Worm (Caenorhabditis elegans) whole organism, mixed stage, embryonic: ENCODE measurements around the gene col-117.

Source experiments
- M03D4.4 ChIP-seq: sonication (generic microtip); optimal IDR thresholded peaks from 2 replicates; lab custom pipeline; 2017; ENCODE audit warnings: mild to moderate bottlenecking, missing genetic modification characterization, missing compliant biosample characterization
- bed-3 ChIP-seq: fragments of 200-800 bp; sonication (Bioruptor generic); optimal IDR thresholded peaks from 3 replicates; lab custom pipeline; 2018; ENCODE audit warnings: mild to moderate bottlenecking, missing genetic modification characterization, moderate library complexity, missing compliant biosample characterization
- blmp-1 ChIP-seq: fragments of 150-350 bp; optimal IDR thresholded peaks from 2 replicates; lab custom pipeline; 2014; ENCODE audit warnings: missing biosample characterization, missing genetic modification characterization
- ceh-39 ChIP-seq: fragments of 150-350 bp; optimal IDR thresholded peaks from 2 replicates; lab custom pipeline; 2014; ENCODE audit warnings: missing biosample characterization, missing genetic modification characterization
- ceh-43 ChIP-seq: fragments of 200-800 bp; sonication (Bioruptor generic); optimal IDR thresholded peaks from 2 replicates; lab custom pipeline; 2018; ENCODE audit warnings: mild to moderate bottlenecking, missing genetic modification characterization, moderate library complexity, missing compliant biosample characterization
- ceh-83 ChIP-seq: fragments of 200-800 bp; sonication (Bioruptor generic); optimal IDR thresholded peaks from 2 replicates; lab custom pipeline; 2018; ENCODE audit warnings: mild to moderate bottlenecking, missing genetic modification characterization, missing compliant biosample characterization
- cnd-1 ChIP-seq: fragments of 200-800 bp; sonication (Bioruptor generic); optimal IDR thresholded peaks from 2 replicates; lab custom pipeline; 2018; ENCODE audit warnings: mild to moderate bottlenecking, missing genetic modification characterization, missing compliant biosample characterization
- drap-1 ChIP-seq: fragments of 200-800 bp; sonication (Bioruptor generic); optimal IDR thresholded peaks from 3 replicates; lab custom pipeline; 2018; ENCODE audit warnings: mild to moderate bottlenecking, missing genetic modification characterization, missing compliant biosample characterization
- elt-1 ChIP-seq: sonication (generic microtip); optimal IDR thresholded peaks from 2 replicates; lab custom pipeline; 2017; ENCODE audit warnings: missing genetic modification characterization, mild to moderate bottlenecking, missing compliant biosample characterization, antibody characterized with exemption, moderate library complexity, borderline replicate concordance; ENCODE audit not compliant: insufficient read depth
- elt-3 ChIP-seq: fragments of 150-350 bp; optimal IDR thresholded peaks from 2 replicates; lab custom pipeline; 2014; ENCODE audit warnings: missing biosample characterization, missing genetic modification characterization
- hlh-1 ChIP-seq: fragments of 150-350 bp; optimal IDR thresholded peaks from 2 replicates; lab custom pipeline; 2014; ENCODE audit warnings: missing biosample characterization, missing genetic modification reagents, missing genetic modification characterization
- lin-13 ChIP-seq: fragments of 150-350 bp; optimal IDR thresholded peaks from 2 replicates; lab custom pipeline; 2014; ENCODE audit warnings: missing biosample characterization, missing genetic modification characterization
- lin-32 ChIP-seq: fragments of 200-800 bp; sonication (Bioruptor generic); optimal IDR thresholded peaks from 2 replicates; lab custom pipeline; 2018; ENCODE audit warnings: mild to moderate bottlenecking, missing genetic modification characterization, missing compliant biosample characterization
- lsy-2 ChIP-seq: fragments of 150-350 bp; optimal IDR thresholded peaks from 2 replicates; lab custom pipeline; 2014; ENCODE audit warnings: missing biosample characterization, missing genetic modification characterization
- mls-2 ChIP-seq: sonication (generic microtip); optimal IDR thresholded peaks from 2 replicates; lab custom pipeline; 2016; ENCODE audit warnings: mild to moderate bottlenecking, missing genetic modification characterization, moderate library complexity, missing compliant biosample characterization
- nhr-12 ChIP-seq: fragments of 150-350 bp; optimal IDR thresholded peaks from 2 replicates; lab custom pipeline; 2014; ENCODE audit warnings: missing biosample characterization, missing genetic modification characterization
- nhr-2 ChIP-seq: fragments of 150-350 bp; optimal IDR thresholded peaks from 2 replicates; lab custom pipeline; 2014; ENCODE audit warnings: missing biosample characterization, missing genetic modification characterization
- nhr-237 ChIP-seq: fragments of 150-350 bp; optimal IDR thresholded peaks from 2 replicates; lab custom pipeline; 2014; ENCODE audit warnings: missing biosample characterization, missing genetic modification characterization
- nhr-28 ChIP-seq: fragments of 150-350 bp; optimal IDR thresholded peaks from 2 replicates; lab custom pipeline; 2014; ENCODE audit warnings: missing biosample characterization, missing genetic modification characterization
- nhr-76 ChIP-seq: sonication (generic microtip); optimal IDR thresholded peaks from 2 replicates; lab custom pipeline; 2017; ENCODE audit warnings: missing biosample characterization, missing genetic modification characterization
- pha-4 ChIP-seq: fragments of 150-350 bp; optimal IDR thresholded peaks from 2 replicates; lab custom pipeline; 2018; ENCODE audit warnings: missing biosample characterization, missing genetic modification reagents, missing genetic modification characterization
- sem-2 ChIP-seq: fragments of 200-800 bp; sonication (Bioruptor generic); optimal IDR thresholded peaks from 2 replicates; lab custom pipeline; 2018; ENCODE audit warnings: mild to moderate bottlenecking, missing genetic modification characterization, missing compliant biosample characterization
- snpc-4 ChIP-seq: fragments of 150-350 bp; optimal IDR thresholded peaks from 2 replicates; lab custom pipeline; 2014; ENCODE audit warnings: missing biosample characterization, missing genetic modification characterization
- sptf-1 ChIP-seq: sonication (generic microtip); optimal IDR thresholded peaks from 2 replicates; lab custom pipeline; 2017; ENCODE audit warnings: mild to moderate bottlenecking, missing genetic modification characterization, moderate library complexity, missing compliant biosample characterization
- tbx-8 ChIP-seq: fragments of 200-800 bp; sonication (Bioruptor generic); optimal IDR thresholded peaks from 2 replicates; lab custom pipeline; 2018; ENCODE audit warnings: mild to moderate bottlenecking, missing genetic modification characterization, moderate library complexity, missing compliant biosample characterization
- unc-120 ChIP-seq: sonication (generic microtip); optimal IDR thresholded peaks from 2 replicates; lab custom pipeline; 2017; ENCODE audit warnings: missing genetic modification characterization, missing compliant biosample characterization; ENCODE audit not compliant: poor library complexity, severe bottlenecking
- unc-39 ChIP-seq: fragments of 150-350 bp; optimal IDR thresholded peaks from 2 replicates; lab custom pipeline; 2014; ENCODE audit warnings: missing biosample characterization, missing genetic modification characterization
- zip-8 ChIP-seq: fragments of 150-350 bp; optimal IDR thresholded peaks from 2 replicates; lab custom pipeline; 2014; ENCODE audit warnings: missing biosample characterization, missing genetic modification characterization
- ztf-11 ChIP-seq: fragments of 150-350 bp; optimal IDR thresholded peaks from 2 replicates; lab custom pipeline; 2014; ENCODE audit warnings: missing biosample characterization, missing genetic modification characterization

The col-117 gene

ce11 chrIV:8826606-8827000, 2.6 kb upstream of the col-117 start:
- TF ChIP-seq nhr-76 (tag; lab: Kevin White, UChicago) (no peak), unc-120 (tag; lab: Kevin White, UChicago) (peak; percentile 9)

ce11 chrIV:8825997-8826605, 2.1 kb upstream of the col-117 start:
- TF ChIP-seq drap-1 (GFP tag; lab: Kevin White, UChicago), result no peak
- TF ChIP-seq nhr-28, result no peak
- no peak for TF ChIP-seq sptf-1 (tag; lab: Kevin White, UChicago)
- TF ChIP-seq unc-120 (tag; lab: Kevin White, UChicago), result no peak
- TF ChIP-seq zip-8 (tag; lab: Kevin White, UChicago), result no peak
- TF ChIP-seq nhr-2, result no peak
- no peak for TF ChIP-seq blmp-1 (tag; lab: Kevin White, UChicago)
- TF ChIP-seq nhr-12 (tag; lab: Kevin White, UChicago), result no peak
- TF ChIP-seq M03D4.4 (tag; lab: Kevin White, UChicago), result no peak
- no peak for TF ChIP-seq unc-39 (tag; lab: Kevin White, UChicago)
- no peak for TF ChIP-seq elt-1 (tag; lab: Kevin White, UChicago)
- no peak for TF ChIP-seq tbx-8 (GFP tag; lab: Kevin White, UChicago)
- TF ChIP-seq elt-3 (tag; lab: Kevin White, UChicago), result no peak
- TF ChIP-seq hlh-1 (tag; lab: Kevin White, UChicago), result no peak

- TF ChIP-seq ceh-83 (GFP tag; lab: Kevin White, UChicago) (no peak), cnd-1 (tag; lab: Kevin White, UChicago) (no peak), hlh-1 (tag; lab: Kevin White, UChicago) (no peak), ztf-11 (tag; lab: Kevin White, UChicago) (no peak), unc-120 (tag; lab: Kevin White, UChicago) (no peak), nhr-12 (tag; lab: Kevin White, UChicago) (no peak), pha-4 (tag; lab: Kevin White, UChicago) (no peak), lin-32 (GFP tag; lab: Kevin White, UChicago) (no peak), tbx-8 (GFP tag; lab: Kevin White, UChicago) (no peak), nhr-2 (no peak), sptf-1 (tag; lab: Kevin White, UChicago) (no peak), snpc-4 (tag; lab: Kevin White, UChicago) (no peak), elt-3 (tag; lab: Kevin White, UChicago) (no peak), nhr-237 (tag; lab: Kevin White, UChicago) (no peak), elt-1 (tag; lab: Kevin White, UChicago) (no peak), lin-13 (tag; lab: Kevin White, UChicago) (no peak), ceh-43 (GFP tag; lab: Kevin White, UChicago) (no peak)
- TF ChIP-seq, all 35 proteins: peak for 0
Observed at ce11 chrIV:8822598-8822997, 1.4 kb downstream of the col-117 start.

- TF ChIP-seq lsy-2 (no peak), unc-120 (tag; lab: Kevin White, UChicago) (no peak)
Observed at ce11 chrIV:8821147-8821546, 2.8 kb downstream of the col-117 start, which contains the start of gene T28C6.5. Gene T28C6.5, plus strand, starts transcription at chrIV:8821447.

- no peak for TF ChIP-seq sem-2 (GFP tag; lab: Kevin White, UChicago)
- TF ChIP-seq nhr-76 (tag; lab: Kevin White, UChicago), result no peak
- no peak for TF ChIP-seq snpc-4 (tag; lab: Kevin White, UChicago)
- TF ChIP-seq pha-4 (tag; lab: Kevin White, UChicago), result no peak
- no peak for TF ChIP-seq mls-2 (tag; lab: Kevin White, UChicago)
- TF ChIP-seq drap-1 (GFP tag; lab: Kevin White, UChicago), result no peak
- no peak for TF ChIP-seq M03D4.4 (tag; lab: Kevin White, UChicago)
- TF ChIP-seq lsy-2, result no peak
- no peak for TF ChIP-seq blmp-1 (tag; lab: Kevin White, UChicago)
Observed at ce11 chrIV:8820041-8820440, 4.0 kb downstream of the col-117 start, which contains the start of gene T28C6.3. Gene T28C6.3, plus strand, starts transcription at chrIV:8820341.

- TF ChIP-seq hlh-1 (tag; lab: Kevin White, UChicago), result peak; percentile 10
- peak; percentile 94 for TF ChIP-seq nhr-2
- TF ChIP-seq bed-3 (GFP tag; lab: Kevin White, UChicago), result no peak
- TF ChIP-seq ceh-39, result peak; percentile 44
Observed at ce11 chrIV:8819471-8819870, 4.5 kb downstream of the col-117 start.
